Worm (Caenorhabditis elegans): ENCODE measurements around the gene C40H1.8.
A peak's percentile ranks its signal among the peaks of the same experiment; 100 is the strongest.

Gene C40H1.8

ce11 chrIII:9340025-9340424, 25.5 kb downstream of the C40H1.8 start:
- TF ChIP-seq crh-2 (tag; optimal IDR thresholded peaks at IDR 0.05): no peak
- no peak for TF ChIP-seq sma-3 (GFP tag; optimal IDR thresholded peaks at IDR 0.05)
- no peak for TF ChIP-seq ztf-11 (tag; optimal IDR thresholded peaks at IDR 0.05)
- no peak for TF ChIP-seq lin-11 (tag; optimal IDR thresholded peaks at IDR 0.05)
- no peak for TF ChIP-seq elt-3 (tag; optimal IDR thresholded peaks at IDR 0.05)

ce11 chrIII:9344347-9344746, 29.8 kb downstream of the C40H1.8 start, which contains the start of gene emb-9:
Gene emb-9 (minus strand): TSS chrIII:9344447.
- no peak for TF ChIP-seq ztf-1 (GFP tag; conservative IDR thresholded peaks at IDR 0.05)
- TF ChIP-seq dmd-4 (tag; optimal IDR thresholded peaks at IDR 0.05): no peak
- TF ChIP-seq zag-1 (tag; optimal IDR thresholded peaks at IDR 0.05): no peak
- no peak for TF ChIP-seq elt-1 (tag; optimal IDR thresholded peaks at IDR 0.05)
- no peak for TF ChIP-seq blmp-1 (tag; optimal IDR thresholded peaks at IDR 0.05; ENCODE audit: insufficient read depth)
- TF ChIP-seq nhr-77 (tag; optimal IDR thresholded peaks at IDR 0.05): no peak
- TF ChIP-seq lin-11 (tag; optimal IDR thresholded peaks at IDR 0.05): no peak
- TF ChIP-seq mab-5 (tag; optimal IDR thresholded peaks at IDR 0.05): no peak
- TF ChIP-seq ceh-82 (tag; optimal IDR thresholded peaks at IDR 0.05): no peak

ce11 chrIII:9346114-9346513, 31.6 kb downstream of the C40H1.8 start:
- TF ChIP-seq nhr-10 (tag; optimal IDR thresholded peaks at IDR 0.05) (no peak), F13H6.1 (tag; optimal IDR thresholded peaks at IDR 0.05) (peak; percentile 36), nhr-129 (tag; optimal IDR thresholded peaks at IDR 0.05) (peak; percentile 49)

DNA sequence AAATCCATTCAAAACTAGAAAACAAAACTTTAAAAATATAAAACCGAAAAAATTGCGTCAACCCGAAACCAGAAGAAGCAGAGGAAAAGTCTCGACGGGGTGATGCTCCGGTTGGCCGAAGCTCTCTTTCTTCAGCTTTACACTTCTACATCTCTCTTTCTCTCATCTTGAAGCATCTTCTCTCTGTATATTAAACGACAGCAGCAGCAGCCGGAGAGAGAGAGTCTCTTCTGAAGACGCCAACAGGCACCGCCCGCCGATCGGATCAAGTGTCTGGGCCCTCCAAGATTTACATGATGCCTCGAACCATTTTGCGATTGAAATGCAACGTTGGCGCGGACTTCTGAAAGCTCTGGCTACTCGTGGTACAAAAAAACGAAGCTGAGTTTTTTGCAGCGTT, 32.2 kb downstream of the C40H1.8 start:
- TF ChIP-seq unc-62 (GFP tag; optimal IDR thresholded peaks at IDR 0.05): no peak
- TF ChIP-seq peb-1 (tag; optimal IDR thresholded peaks at IDR 0.05): no peak
- peak; percentile 9 for TF ChIP-seq sma-9 (GFP tag; optimal IDR thresholded peaks at IDR 0.05)
- no peak for TF ChIP-seq sma-9 (tag; optimal IDR thresholded peaks at IDR 0.05)
- peak; percentile 8 for TF ChIP-seq nhr-129 (tag; optimal IDR thresholded peaks at IDR 0.05)

DNA sequence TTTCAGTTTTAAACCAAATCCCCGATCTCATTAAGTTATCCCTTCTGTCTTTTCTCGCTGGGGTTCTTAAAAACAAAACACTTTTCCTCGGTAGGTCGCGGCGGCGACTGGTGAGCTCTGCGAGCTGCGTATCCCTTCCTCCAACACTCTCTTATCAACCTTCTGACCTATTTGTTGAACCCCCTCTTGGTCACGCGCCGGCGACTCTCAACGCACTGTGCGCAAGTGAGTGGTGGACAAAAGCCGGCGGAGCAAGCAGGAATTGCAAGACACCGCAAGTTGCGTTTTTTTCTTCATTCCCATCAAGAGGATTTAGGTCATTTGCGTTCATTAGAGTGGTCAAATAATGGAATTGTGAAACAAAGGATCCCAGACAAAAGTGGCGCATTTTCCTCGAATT, 39.3 kb downstream of the C40H1.8 start:
- no peak for TF ChIP-seq mab-5 (tag; optimal IDR thresholded peaks at IDR 0.05)
- TF ChIP-seq F13H6.1 (tag; optimal IDR thresholded peaks at IDR 0.05): peak; percentile 16
- peak; percentile 36 for TF ChIP-seq C34F6.9 (tag; optimal IDR thresholded peaks at IDR 0.05)
- no peak for TF ChIP-seq lin-13 (GFP tag; optimal IDR thresholded peaks at IDR 0.05)
- no peak for TF ChIP-seq ztf-1 (GFP tag; conservative IDR thresholded peaks at IDR 0.05)
- TF ChIP-seq nhr-129 (tag; optimal IDR thresholded peaks at IDR 0.05): peak; percentile 41

DNA sequence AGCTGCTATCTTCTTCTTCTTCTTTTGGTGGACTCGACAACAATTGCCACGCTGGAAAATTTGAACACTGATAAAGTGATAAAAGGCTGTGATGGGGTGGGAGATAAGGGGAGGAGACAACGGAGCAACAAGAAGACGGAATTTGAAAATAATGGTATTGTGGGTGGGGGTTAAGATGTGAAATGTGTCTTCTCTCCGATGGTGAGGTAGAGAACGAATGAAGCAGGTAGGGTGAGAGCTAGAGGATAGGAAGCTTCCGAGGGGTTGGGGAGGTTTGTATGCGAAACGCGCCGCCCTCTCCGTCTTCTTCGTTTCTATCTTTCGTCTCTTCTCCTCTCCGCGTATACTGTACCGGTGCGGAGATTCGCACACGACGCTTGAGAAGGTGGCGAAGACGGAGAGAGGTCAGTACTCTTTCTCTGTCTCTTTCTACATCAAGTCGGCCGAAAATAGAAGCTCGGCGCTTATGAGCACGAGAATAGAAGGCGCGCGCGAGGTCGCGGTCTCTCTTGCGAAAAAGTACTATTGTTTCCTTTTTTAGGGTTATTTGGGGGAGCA, 41.0 kb downstream of the C40H1.8 start, which contains the start of gene chtb-1:
TSS of gene chtb-1 (minus strand) at position 51 of the 558 bp plus-strand sequence.
- TF ChIP-seq mbf-1 (tag; optimal IDR thresholded peaks at IDR 0.05): no peak
- no peak for TF ChIP-seq skn-1 (tag; optimal IDR thresholded peaks at IDR 0.05)
- TF ChIP-seq Y55F3AM.14 (GFP tag; optimal IDR thresholded peaks at IDR 0.05): no peak
- TF ChIP-seq egl-27 (tag; optimal IDR thresholded peaks at IDR 0.05): no peak
- TF ChIP-seq sma-3 (GFP tag; optimal IDR thresholded peaks at IDR 0.05): no peak
- TF ChIP-seq alr-1 (tag; optimal IDR thresholded peaks at IDR 0.05): no peak
- no peak for TF ChIP-seq sma-9 (GFP tag; optimal IDR thresholded peaks at IDR 0.05)
- no peak for TF ChIP-seq sma-9 (tag; optimal IDR thresholded peaks at IDR 0.05)
- no peak for TF ChIP-seq crh-2 (tag; optimal IDR thresholded peaks at IDR 0.05)
- no peak for TF ChIP-seq nhr-237 (tag; optimal IDR thresholded peaks at IDR 0.05)
- TF ChIP-seq elt-1 (tag; optimal IDR thresholded peaks at IDR 0.05): no peak
- TF ChIP-seq nhr-77 (tag; optimal IDR thresholded peaks at IDR 0.05): no peak
- TF ChIP-seq elt-3 (tag; optimal IDR thresholded peaks at IDR 0.05): no peak
- TF ChIP-seq R02D3.7 (tag; optimal IDR thresholded peaks at IDR 0.05): no peak
- TF ChIP-seq mab-5 (tag; optimal IDR thresholded peaks at IDR 0.05): no peak
- no peak for TF ChIP-seq snpc-4 (tag; optimal IDR thresholded peaks at IDR 0.05)
- TF ChIP-seq nhr-11 (tag; optimal IDR thresholded peaks at IDR 0.05): no peak
- no peak for TF ChIP-seq unc-55 (GFP tag; optimal IDR thresholded peaks at IDR 0.05)

Data from whole organism, L2 larva.